Comparison of ENCODE assay signal across 1 fruit fly cellular context in the genomic region with DNA sequence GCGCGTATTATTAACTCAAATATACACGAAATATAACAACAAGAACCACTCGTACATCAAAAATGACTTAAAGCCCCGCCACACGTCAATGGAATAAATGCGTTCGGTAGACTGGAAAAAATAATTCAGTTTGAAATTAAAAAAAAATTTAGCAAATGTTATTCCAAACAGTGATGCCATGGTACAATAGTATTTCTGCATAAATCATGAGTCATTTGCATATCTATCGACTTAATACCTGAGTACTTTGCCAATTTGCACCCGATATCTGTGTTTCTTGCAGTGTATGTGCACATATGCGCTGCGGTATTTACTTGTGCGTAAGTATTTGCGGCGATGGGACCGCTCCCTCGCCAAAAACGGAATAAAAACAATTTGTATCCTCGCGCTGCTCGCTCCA.
TF ChIP-seq lines count a peak whose summit lies in the region.

No protein-coding gene starts in this region.

TF ChIP-seq in whole organism, embryonic, 481 proteins besides CTCF, POLR2A, EP300 and RAD21 (continued from another document and continues in another):
- TF ChIP-seq ham (GFP tag; IDR thresholded peaks at IDR 0.05; lab: Robert Waterston, UW) (no peak), Ada2b (GFP tag; IDR thresholded peaks at IDR 0.05; lab: Robert Waterston, UW) (peak; percentile 53), CG11247 (GFP tag; IDR thresholded peaks at IDR 0.05; lab: Robert Waterston, UW) (0 out of 2 replicates have a peak, but pooled peaks have one; percentile 30), mam (GFP tag; optimal IDR thresholded peaks at IDR 0.05; lab: Kevin White, UChicago) (peak; percentile 23), caup (GFP tag; optimal IDR thresholded peaks at IDR 0.05; lab: Kevin White, UChicago; ENCODE audit: severe bottlenecking) (no peak), nerfin-1 (tag; optimal IDR thresholded peaks at IDR 0.05; lab: Kevin White, UChicago) (no peak), Hand (GFP tag; optimal IDR thresholded peaks at IDR 0.05; lab: Kevin White, UChicago) (no peak), CG31365 (tag; optimal IDR thresholded peaks at IDR 0.05; lab: Kevin White, UChicago) (no peak), CG18011 (GFP tag; optimal IDR thresholded peaks at IDR 0.05; lab: Kevin White, UChicago) (no peak), Aef1 (GFP tag; IDR thresholded peaks at IDR 0.05; lab: Robert Waterston, UW) (peak; percentile 25; the same call in 1 of the 3 replicates), CG13424 (tag; optimal IDR thresholded peaks at IDR 0.05; lab: Kevin White, UChicago) (no peak), NK7.1 (GFP tag; optimal IDR thresholded peaks at IDR 0.05; lab: Kevin White, UChicago) (no peak), CG5953 (GFP tag; IDR thresholded peaks at IDR 0.05; lab: Robert Waterston, UW) (no peak), bsh (GFP tag; optimal IDR thresholded peaks at IDR 0.05; lab: Kevin White, UChicago) (peak in 1 of 2 experiments; percentile 49), CG13624 (GFP tag; optimal IDR thresholded peaks at IDR 0.05; lab: Kevin White, UChicago) (no peak), CG10366 (GFP tag; IDR thresholded peaks at IDR 0.05; lab: Robert Waterston, UW) (no peak), MESR4 (GFP tag; optimal IDR thresholded peaks at IDR 0.05; lab: Kevin White, UChicago) (no peak), lov (optimal IDR thresholded peaks at IDR 0.05; lab: Kevin White, UChicago) (no peak), lov (GFP tag; IDR thresholded peaks at IDR 0.05; lab: Robert Waterston, UW) (no peak), slbo (GFP tag; IDR thresholded peaks at IDR 0.05; lab: Robert Waterston, UW) (peak; percentile 58), nom (GFP tag; optimal IDR thresholded peaks at IDR 0.05; lab: Kevin White, UChicago) (peak; percentile 47), emc (GFP tag; optimal IDR thresholded peaks at IDR 0.05; lab: Kevin White, UChicago) (no peak), wdn (GFP tag; IDR thresholded peaks at IDR 0.05; lab: Robert Waterston, UW) (no peak), crc (GFP tag; optimal IDR thresholded peaks at IDR 0.05; lab: Kevin White, UChicago) (no peak), Scr (GFP tag; IDR thresholded peaks at IDR 0.05; lab: Robert Waterston, UW; ENCODE audit: partially characterized antibody) (no peak), tin (GFP tag; optimal IDR thresholded peaks at IDR 0.05; lab: Kevin White, UChicago) (peak; percentile 46), Max (GFP tag; optimal IDR thresholded peaks at IDR 0.05; lab: Kevin White, UChicago) (no peak), Dbx (GFP tag; IDR thresholded peaks at IDR 0.05; lab: Robert Waterston, UW) (no peak), Adf1 (GFP tag; IDR thresholded peaks at IDR 0.05; lab: Robert Waterston, UW) (no peak), PHDP (tag; optimal IDR thresholded peaks at IDR 0.05; lab: Kevin White, UChicago) (peak; percentile 26), kay (GFP tag; optimal IDR thresholded peaks at IDR 0.05; lab: Kevin White, UChicago) (peak; percentile 31), rib (GFP tag; IDR thresholded peaks at IDR 0.05; lab: Robert Waterston, UW) (no peak), Nf-YC (tag; optimal IDR thresholded peaks at IDR 0.05; lab: Kevin White, UChicago) (no peak), Jarid2 (GFP tag; optimal IDR thresholded peaks at IDR 0.05; lab: Kevin White, UChicago) (no peak), CG15514 (GFP tag; optimal IDR thresholded peaks at IDR 0.05; lab: Kevin White, UChicago) (no peak), CG1602 (GFP tag; optimal IDR thresholded peaks at IDR 0.05; lab: Kevin White, UChicago) (no peak), fru (optimal IDR thresholded peaks at IDR 0.05; lab: Kevin White, UChicago) (no peak), CG4360 (GFP tag; IDR thresholded peaks at IDR 0.05; lab: Robert Waterston, UW) (no peak), Vsx1 (GFP tag; optimal IDR thresholded peaks at IDR 0.05; lab: Kevin White, UChicago) (no peak), org-1 (GFP tag; optimal IDR thresholded peaks at IDR 0.05; lab: Kevin White, UChicago) (no peak), MBD-R2 (GFP tag; IDR thresholded peaks at IDR 0.05; lab: Robert Waterston, UW) (no peak), lola (GFP tag; optimal IDR thresholded peaks at IDR 0.05; lab: Kevin White, UChicago) (no peak), dati (GFP tag; IDR thresholded peaks at IDR 0.05; lab: Robert Waterston, UW) (no peak), CrebB (tag; optimal IDR thresholded peaks at IDR 0.05; lab: Kevin White, UChicago) (no peak), ttk (GFP tag; IDR thresholded peaks at IDR 0.05; lab: Robert Waterston, UW) (no peak), CG12744 (GFP tag; optimal IDR thresholded peaks at IDR 0.05; lab: Kevin White, UChicago) (no peak), ase (GFP tag; IDR thresholded peaks at IDR 0.05; lab: Robert Waterston, UW) (no peak), lab (GFP tag; optimal IDR thresholded peaks at IDR 0.05; lab: Kevin White, UChicago) (peak; percentile 9), slou (GFP tag; optimal IDR thresholded peaks at IDR 0.05; lab: Kevin White, UChicago) (no peak), CG7786 (GFP tag; optimal IDR thresholded peaks at IDR 0.05; lab: Kevin White, UChicago) (no peak), CG17912 (GFP tag; optimal IDR thresholded peaks at IDR 0.05; lab: Kevin White, UChicago) (no peak), CG13775 (GFP tag; optimal IDR thresholded peaks at IDR 0.05; lab: Kevin White, UChicago) (peak; percentile 24), CG6683 (GFP tag; optimal IDR thresholded peaks at IDR 0.05; lab: Kevin White, UChicago) (no peak), pan (optimal IDR thresholded peaks at IDR 0.05; lab: Kevin White, UChicago) (no peak), pan (GFP tag; optimal IDR thresholded peaks at IDR 0.05 in 1 of 2, IDR thresholded peaks at IDR 0.05 in 1 of 2) (no peak), CG11560 (tag; IDR thresholded peaks at IDR 0.05; lab: Robert Waterston, UW) (no peak), CG7271 (tag; optimal IDR thresholded peaks at IDR 0.05; lab: Kevin White, UChicago) (no peak), insv (GFP tag; optimal IDR thresholded peaks at IDR 0.05; lab: Kevin White, UChicago) (no peak), H2.0 (GFP tag; IDR thresholded peaks at IDR 0.05; lab: Robert Waterston, UW) (peak; percentile 26; the same call in 1 of the 2 replicates), nmo (GFP tag; optimal IDR thresholded peaks at IDR 0.05; lab: Kevin White, UChicago) (peak; percentile 13), CG10321 (GFP tag; IDR thresholded peaks at IDR 0.05; lab: Robert Waterston, UW) (no peak), CG10979 (tag; optimal IDR thresholded peaks at IDR 0.05; lab: Kevin White, UChicago) (peak; percentile 23), GATAe (GFP tag; conservative IDR thresholded peaks at IDR 0.05; lab: Robert Waterston, UW) (no peak; the same call in 1 of the 2 replicates), bcd (GFP tag; optimal IDR thresholded peaks at IDR 0.05; lab: Kevin White, UChicago) (peak; percentile 20), sqz (GFP tag; optimal IDR thresholded peaks at IDR 0.05; lab: Kevin White, UChicago) (no peak), C15 (GFP tag; IDR thresholded peaks at IDR 0.05; lab: Robert Waterston, UW) (0 out of 3 replicates have a peak, but pooled peaks have one; percentile 40), CG1832 (GFP tag; optimal IDR thresholded peaks at IDR 0.05; lab: Kevin White, UChicago) (no peak), CG13296 (GFP tag; optimal IDR thresholded peaks at IDR 0.05; lab: Kevin White, UChicago) (no peak), ap (GFP tag; IDR thresholded peaks at IDR 0.05; lab: Robert Waterston, UW) (no peak; the same call in 1 of the 2 replicates), CG4328 (GFP tag; optimal IDR thresholded peaks at IDR 0.05; lab: Kevin White, UChicago) (no peak), CG6254 (GFP tag; optimal IDR thresholded peaks at IDR 0.05; lab: Kevin White, UChicago) (no peak), Deaf1 (tag; optimal IDR thresholded peaks at IDR 0.05; lab: Kevin White, UChicago) (no peak), dpn (GFP tag; optimal IDR thresholded peaks at IDR 0.05; lab: Kevin White, UChicago) (peak; percentile 3 to 12), D (optimal IDR thresholded peaks at IDR 0.05; lab: Kevin White, UChicago) (no peak), D (GFP tag; optimal IDR thresholded peaks at IDR 0.05; lab: Kevin White, UChicago) (no peak), sens (GFP tag; lab: Kevin White, UChicago) (peak; percentile 88), Rx (GFP tag; IDR thresholded peaks at IDR 0.05; lab: Robert Waterston, UW) (no peak), CG8359 (GFP tag; optimal IDR thresholded peaks at IDR 0.05; lab: Kevin White, UChicago; ENCODE audit: borderline replicate concordance) (no peak), lmd (GFP tag; IDR thresholded peaks at IDR 0.05; lab: Robert Waterston, UW) (0 out of 2 replicates have a peak, but pooled peaks have one; percentile 27), CG10147 (GFP tag; optimal IDR thresholded peaks at IDR 0.05; lab: Kevin White, UChicago) (no peak), schlank (tag; optimal IDR thresholded peaks at IDR 0.05; lab: Kevin White, UChicago) (no peak), CG12219 (GFP tag; optimal IDR thresholded peaks at IDR 0.05; lab: Kevin White, UChicago) (no peak), H15 (GFP tag; IDR thresholded peaks at IDR 0.05; lab: Robert Waterston, UW) (no peak), CG11456 (GFP tag; IDR thresholded peaks at IDR 0.05; lab: Robert Waterston, UW) (no peak), trem (tag; optimal IDR thresholded peaks at IDR 0.05; lab: Kevin White, UChicago) (no peak), az2 (GFP tag; optimal IDR thresholded peaks at IDR 0.05; lab: Kevin White, UChicago) (peak; percentile 2), CG1792 (GFP tag; optimal IDR thresholded peaks at IDR 0.05; lab: Kevin White, UChicago) (peak; percentile 38), CG2889 (GFP tag; IDR thresholded peaks at IDR 0.05; lab: Robert Waterston, UW) (no peak), hth (optimal IDR thresholded peaks at IDR 0.05; lab: Kevin White, UChicago) (no peak), CG17829 (tag; optimal IDR thresholded peaks at IDR 0.05; lab: Kevin White, UChicago) (peak; percentile 0), CG32532 (GFP tag; IDR thresholded peaks at IDR 0.05; lab: Robert Waterston, UW) (peak; percentile 50; the same call in 1 of the 2 replicates), Mad (GFP tag; optimal IDR thresholded peaks at IDR 0.05; lab: Kevin White, UChicago) (no peak), CG7556 (GFP tag; optimal IDR thresholded peaks at IDR 0.05; lab: Kevin White, UChicago) (no peak), CG31441 (GFP tag; IDR thresholded peaks at IDR 0.05; lab: Robert Waterston, UW) (no peak), Dip3 (GFP tag; optimal IDR thresholded peaks at IDR 0.05; lab: Kevin White, UChicago) (no peak), tna (GFP tag; IDR thresholded peaks at IDR 0.05; lab: Robert Waterston, UW; ENCODE audit: partially characterized antibody) (no peak), Asciz (GFP tag; optimal IDR thresholded peaks at IDR 0.05; lab: Kevin White, UChicago) (no peak), nerfin-2 (GFP tag; IDR thresholded peaks at IDR 0.05; lab: Robert Waterston, UW; ENCODE audit: partially characterized antibody) (no peak), mld (GFP tag; IDR thresholded peaks at IDR 0.05; lab: Robert Waterston, UW; ENCODE audit: partially characterized antibody) (no peak), CG7963 (GFP tag; IDR thresholded peaks at IDR 0.05; lab: Robert Waterston, UW; ENCODE audit: partially characterized antibody) (no peak), Abd-B (GFP tag; optimal IDR thresholded peaks at IDR 0.05; lab: Kevin White, UChicago) (no peak), CG12391 (tag; optimal IDR thresholded peaks at IDR 0.05; lab: Kevin White, UChicago) (peak; percentile 13), CG2678 (tag; optimal IDR thresholded peaks at IDR 0.05; lab: Kevin White, UChicago) (peak; percentile 25), fd64A (GFP tag; optimal IDR thresholded peaks at IDR 0.05; lab: Kevin White, UChicago) (no peak), vnd (GFP tag; IDR thresholded peaks at IDR 0.05; lab: Robert Waterston, UW; ENCODE audit: partially characterized antibody) (no peak), lilli (GFP tag; optimal IDR thresholded peaks at IDR 0.05; lab: Kevin White, UChicago) (peak; percentile 30), twi (tag; optimal IDR thresholded peaks at IDR 0.05; lab: Kevin White, UChicago) (no peak), dan (GFP tag; IDR thresholded peaks at IDR 0.05; lab: Robert Waterston, UW) (no peak), CG4404 (GFP tag; IDR thresholded peaks at IDR 0.05; lab: Robert Waterston, UW) (no peak), chif (GFP tag; optimal IDR thresholded peaks at IDR 0.05; lab: Kevin White, UChicago) (peak; percentile 26 to 47), hkb (optimal IDR thresholded peaks at IDR 0.05; lab: Kevin White, UChicago) (no peak), hkb (GFP tag; IDR thresholded peaks at IDR 0.05; lab: Robert Waterston, UW) (0 out of 2 replicates have a peak, but pooled peaks have one; percentile 29), NC2β (GFP tag; optimal IDR thresholded peaks at IDR 0.05; lab: Kevin White, UChicago) (no peak), stc (GFP tag; IDR thresholded peaks at IDR 0.05; lab: Robert Waterston, UW) (peak; percentile 26; the same call in 1 of the 2 replicates), ATbp (GFP tag; optimal IDR thresholded peaks at IDR 0.05; lab: Kevin White, UChicago) (peak; percentile 15), CG11398 (GFP tag; optimal IDR thresholded peaks at IDR 0.05; lab: Kevin White, UChicago) (no peak), Tbp (GFP tag; optimal IDR thresholded peaks at IDR 0.05; lab: Kevin White, UChicago) (no peak), TFAM (GFP tag; optimal IDR thresholded peaks at IDR 0.05; lab: Kevin White, UChicago) (no peak), Bgb (GFP tag; IDR thresholded peaks at IDR 0.05; lab: Robert Waterston, UW; ENCODE audit: partially characterized antibody) (no peak), CG11093 (GFP tag; IDR thresholded peaks at IDR 0.05; lab: Robert Waterston, UW) (no peak), CG6765 (GFP tag; optimal IDR thresholded peaks at IDR 0.05; lab: Kevin White, UChicago) (no peak), maf-S (GFP tag; optimal IDR thresholded peaks at IDR 0.05; lab: Kevin White, UChicago) (no peak), dm (GFP tag; optimal IDR thresholded peaks at IDR 0.05; lab: Kevin White, UChicago) (no peak), pnt (GFP tag; optimal IDR thresholded peaks at IDR 0.05; lab: Kevin White, UChicago) (no peak), CG12155 (GFP tag; optimal IDR thresholded peaks at IDR 0.05; lab: Kevin White, UChicago) (no peak), toy (GFP tag; IDR thresholded peaks at IDR 0.05; lab: Robert Waterston, UW) (no peak), CG34422 (GFP tag; IDR thresholded peaks at IDR 0.05; lab: Robert Waterston, UW) (no peak), tgo (GFP tag; IDR thresholded peaks at IDR 0.05; lab: Robert Waterston, UW) (peak; percentile 37; the same call in 1 of the 3 replicates), CG18619 (GFP tag; optimal IDR thresholded peaks at IDR 0.05; lab: Kevin White, UChicago) (no peak), psq (GFP tag; optimal IDR thresholded peaks at IDR 0.05; lab: Kevin White, UChicago) (no peak), CG7372 (GFP tag; IDR thresholded peaks at IDR 0.05; lab: Robert Waterston, UW) (no peak)
